Fruit fly (Drosophila melanogaster) whole organism, embryonic: ENCODE data around the gene AlaRS.

ENCODE experiments used
- Bteb2 ChIP-seq: fragments of 200-800 bp; sonication (Bioruptor generic); optimal IDR thresholded peaks from 2 replicates; lab custom pipeline; 2016; ENCODE audit warnings: missing biosample characterization, missing genetic modification characterization
- C15 ChIP-seq: fragments of 200-800 bp; sonication (Bioruptor generic); IDR thresholded peaks from 3 replicates; pipeline ENCODE4 v1.3.6; 2022; ENCODE audit warnings: missing biosample characterization, missing genetic modification characterization
- CG1024 ChIP-seq: fragments of 200-800 bp; sonication (Bioruptor generic); IDR thresholded peaks from 2 replicates; pipeline ENCODE4 v1.3.6; 2022; ENCODE audit warnings: missing biosample characterization, missing genetic modification characterization
- CG10274 ChIP-seq: fragments of 200-800 bp; sonication (Bioruptor generic); optimal IDR thresholded peaks from 3 replicates; lab custom pipeline; 2017; ENCODE audit warnings: missing biosample characterization, mild to moderate bottlenecking, missing genetic modification characterization
- CG10654 ChIP-seq: fragments of 200-800 bp; sonication (Bioruptor generic); optimal IDR thresholded peaks from 2 replicates; lab custom pipeline; 2016; ENCODE audit warnings: missing biosample characterization, missing genetic modification characterization
- CG11456 ChIP-seq: fragments of 200-800 bp; sonication (Bioruptor generic); IDR thresholded peaks from 3 replicates; pipeline ENCODE4 v1.3.6; 2022; ENCODE audit warnings: missing biosample characterization, missing genetic modification characterization
- CG12942 ChIP-seq: fragments of 200-800 bp; sonication (Bioruptor generic); optimal IDR thresholded peaks from 3 replicates; lab custom pipeline; 2016; ENCODE audit warnings: missing biosample characterization, missing genetic modification characterization
- CG13775 ChIP-seq: fragments of 200-800 bp; sonication (Bioruptor generic); optimal IDR thresholded peaks from 3 replicates; lab custom pipeline; 2017; ENCODE audit warnings: missing biosample characterization, mild to moderate bottlenecking, missing genetic modification characterization
- CG15073 ChIP-seq: fragments of 200-800 bp; sonication (Bioruptor generic); optimal IDR thresholded peaks from 2 replicates; lab custom pipeline; 2016; ENCODE audit warnings: missing biosample characterization, missing genetic modification characterization
- CG1647 ChIP-seq: fragments of 200-800 bp; sonication (Bioruptor generic); optimal IDR thresholded peaks from 3 replicates; lab custom pipeline; 2016; ENCODE audit warnings: missing biosample characterization, missing genetic modification characterization
- CG17385 ChIP-seq: fragments of 200-800 bp; sonication (Bioruptor generic); optimal IDR thresholded peaks from 3 replicates; lab custom pipeline; 2018; ENCODE audit warnings: missing biosample characterization, mild to moderate bottlenecking, missing genetic modification characterization
- CG17612 ChIP-seq: fragments of 200-800 bp; sonication (Bioruptor generic); IDR thresholded peaks from 2 replicates; pipeline ENCODE4 v1.3.6; 2022; ENCODE audit warnings: missing biosample characterization, missing genetic modification characterization
- CG17829 ChIP-seq: fragments of 200-800 bp; optimal IDR thresholded peaks from 2 replicates; lab custom pipeline; 2019; ENCODE audit warnings: missing biosample characterization, mild to moderate bottlenecking, missing genetic modification characterization, moderate library complexity
- CG17912 ChIP-seq: fragments of 200-800 bp; sonication (Bioruptor generic); optimal IDR thresholded peaks from 2 replicates; lab custom pipeline; 2018; ENCODE audit warnings: missing biosample characterization, mild to moderate bottlenecking, missing genetic modification characterization
- CG43689 ChIP-seq: fragments of 200-800 bp; sonication (Bioruptor generic); IDR thresholded peaks from 2 replicates; pipeline ENCODE4 v1.3.6; 2022; ENCODE audit warnings: missing biosample characterization, missing genetic modification characterization
- CG5245 ChIP-seq: fragments of 200-800 bp; sonication (Bioruptor generic); optimal IDR thresholded peaks from 3 replicates; lab custom pipeline; 2016; ENCODE audit warnings: missing biosample characterization, missing genetic modification characterization
- CG7556 ChIP-seq: fragments of 200-800 bp; sonication (Bioruptor generic); optimal IDR thresholded peaks from 2 replicates; lab custom pipeline; 2017; ENCODE audit warnings: missing biosample characterization, mild to moderate bottlenecking, missing genetic modification characterization
- CG7745 ChIP-seq: fragments of 200-800 bp; sonication (Bioruptor generic); optimal IDR thresholded peaks from 2 replicates; lab custom pipeline; 2018; ENCODE audit warnings: missing biosample characterization, mild to moderate bottlenecking, missing genetic modification characterization, moderate library complexity
- CG9797 ChIP-seq: fragments of 200-800 bp; sonication (Bioruptor generic); optimal IDR thresholded peaks from 3 replicates; lab custom pipeline; 2018; ENCODE audit warnings: missing biosample characterization, mild to moderate bottlenecking, missing genetic modification characterization
- Camta ChIP-seq: fragments of 200-800 bp; sonication (Bioruptor generic); optimal IDR thresholded peaks from 2 replicates; lab custom pipeline; 2016; ENCODE audit warnings: missing biosample characterization, missing genetic modification characterization
- Dek ChIP-seq: fragments of 200-800 bp; sonication (Bioruptor generic); optimal IDR thresholded peaks from 3 replicates; lab custom pipeline; 2019; ENCODE audit warnings: missing biosample characterization, mild to moderate bottlenecking, missing genetic modification characterization, moderate library complexity
- Drgx ChIP-seq: fragments of 200-800 bp; sonication (Bioruptor generic); IDR thresholded peaks from 2 replicates; pipeline ENCODE4 v1.3.6; 2022; ENCODE audit warnings: missing biosample characterization, missing genetic modification characterization
- Fer3 ChIP-seq: fragments of 200-800 bp; sonication (Bioruptor generic); optimal IDR thresholded peaks from 2 replicates; lab custom pipeline; 2018; ENCODE audit warnings: missing biosample characterization, mild to moderate bottlenecking, missing genetic modification characterization, moderate library complexity
- Gsc ChIP-seq: fragments of 200-800 bp; sonication (Bioruptor generic); IDR thresholded peaks from 2 replicates; pipeline ENCODE4 v1.3.6; 2022; ENCODE audit warnings: missing biosample characterization, missing genetic modification characterization
- HLH3B ChIP-seq: fragments of 200-800 bp; sonication (Bioruptor generic); IDR thresholded peaks from 2 replicates; pipeline ENCODE4 v1.3.6; 2022; ENCODE audit warnings: missing biosample characterization, missing genetic modification characterization
- MESR4 ChIP-seq: fragments of 200-800 bp; sonication (Bioruptor generic); optimal IDR thresholded peaks from 2 replicates; lab custom pipeline; 2018; ENCODE audit warnings: missing biosample characterization, mild to moderate bottlenecking, missing genetic modification characterization, moderate library complexity
- MTF-1 ChIP-seq: fragments of 200-800 bp; sonication (Bioruptor generic); optimal IDR thresholded peaks from 2 replicates; lab custom pipeline; 2018; ENCODE audit warnings: missing biosample characterization, mild to moderate bottlenecking, missing genetic modification characterization, borderline replicate concordance
- Oaz ChIP-seq: fragments of 200-800 bp; sonication (Bioruptor generic); IDR thresholded peaks from 2 replicates; pipeline ENCODE4 v1.3.6; 2022; ENCODE audit warnings: missing biosample characterization, missing genetic modification characterization
- Rfx ChIP-seq: fragments of 200-800 bp; sonication (Bioruptor generic); IDR thresholded peaks from 2 replicates; pipeline ENCODE4 v1.3.6; 2022; ENCODE audit warnings: missing biosample characterization, missing genetic modification characterization
- Six4 ChIP-seq: fragments of 200-800 bp; sonication (Bioruptor generic); optimal IDR thresholded peaks from 2 replicates; lab custom pipeline; 2016; ENCODE audit warnings: missing biosample characterization, missing genetic modification characterization
- Sox100B ChIP-seq: fragments of 200-800 bp; sonication (Bioruptor generic); optimal IDR thresholded peaks from 3 replicates; lab custom pipeline; 2018; ENCODE audit warnings: missing biosample characterization, mild to moderate bottlenecking, missing genetic modification characterization
- ato ChIP-seq: fragments of 200-800 bp; sonication (Bioruptor generic); IDR thresholded peaks from 2 replicates; pipeline ENCODE4 v1.3.6; 2022; ENCODE audit warnings: missing biosample characterization, missing genetic modification characterization; ENCODE audit not compliant: partially characterized antibody
- az2 ChIP-seq: fragments of 200-800 bp; sonication (Bioruptor generic); optimal IDR thresholded peaks from 3 replicates; lab custom pipeline; 2016; ENCODE audit warnings: missing biosample characterization, missing genetic modification characterization
- br ChIP-seq: fragments of >200 bp; optimal IDR thresholded peaks from 2 replicates; lab custom pipeline; 2017
- caup ChIP-seq: fragments of 200-800 bp; sonication (Bioruptor generic); optimal IDR thresholded peaks from 3 replicates; lab custom pipeline; 2017; ENCODE audit warnings: missing biosample characterization, mild to moderate bottlenecking, missing genetic modification characterization, moderate library complexity; ENCODE audit not compliant: severe bottlenecking
- chn ChIP-seq: fragments of 200-800 bp; sonication (Bioruptor generic); optimal IDR thresholded peaks from 2 replicates; lab custom pipeline; 2016; ENCODE audit warnings: missing biosample characterization, missing genetic modification characterization
- crp ChIP-seq, 2 experiments: fragments of 200-800 bp; sonication (Bioruptor generic); optimal IDR thresholded peaks; 2 replicates in 1 of 2; 3 replicates in 1 of 2; lab custom pipeline; 2017; ENCODE audit warnings: missing biosample characterization in 2 of 2, missing genetic modification characterization in 2 of 2, mild to moderate bottlenecking in 1 of 2, moderate library complexity in 1 of 2
- dati ChIP-seq: fragments of 200-800 bp; sonication (Bioruptor generic); IDR thresholded peaks from 2 replicates; pipeline ENCODE4 v1.3.6; 2022; ENCODE audit warnings: missing biosample characterization, missing genetic modification characterization
- emc ChIP-seq: fragments of 200-800 bp; sonication (Bioruptor generic); optimal IDR thresholded peaks from 2 replicates; lab custom pipeline; 2016; ENCODE audit warnings: missing biosample characterization, missing genetic modification characterization
- esg ChIP-seq: fragments of 200-800 bp; sonication (Bioruptor generic); conservative IDR thresholded peaks from 2 replicates; pipeline ENCODE4 v1.3.6; 2022; ENCODE audit warnings: missing biosample characterization, missing genetic modification characterization
- h ChIP-seq: fragments of >200 bp; optimal IDR thresholded peaks from 2 replicates; lab custom pipeline; 2017
- maf-S ChIP-seq: fragments of 200-800 bp; sonication (Bioruptor generic); optimal IDR thresholded peaks from 2 replicates; lab custom pipeline; 2016; ENCODE audit warnings: missing biosample characterization, missing genetic modification characterization
- mld ChIP-seq: fragments of 200-800 bp; sonication (Bioruptor generic); IDR thresholded peaks from 3 replicates; pipeline ENCODE4 v1.3.6; 2022; ENCODE audit warnings: missing biosample characterization, missing genetic modification characterization; ENCODE audit not compliant: partially characterized antibody
- pita ChIP-seq: fragments of 200-800 bp; sonication (Bioruptor generic); optimal IDR thresholded peaks from 2 replicates; lab custom pipeline; 2017; ENCODE audit warnings: missing biosample characterization, mild to moderate bottlenecking, missing genetic modification characterization
- slbo ChIP-seq: fragments of 200-800 bp; sonication (Bioruptor generic); IDR thresholded peaks from 2 replicates; pipeline ENCODE4 v1.3.6; 2022; ENCODE audit warnings: missing biosample characterization, missing genetic modification characterization
- sna ChIP-seq: fragments of 200-800 bp; sonication (Bioruptor generic); IDR thresholded peaks from 2 replicates; pipeline ENCODE4 v1.3.6; 2022; ENCODE audit warnings: missing biosample characterization, missing genetic modification characterization; ENCODE audit not compliant: partially characterized antibody
- tna ChIP-seq: fragments of 200-800 bp; sonication (Bioruptor generic); IDR thresholded peaks from 2 replicates; pipeline ENCODE4 v1.3.6; 2022; ENCODE audit warnings: missing biosample characterization, missing genetic modification characterization; ENCODE audit not compliant: partially characterized antibody
- toy ChIP-seq: fragments of 200-800 bp; sonication (Bioruptor generic); IDR thresholded peaks from 2 replicates; pipeline ENCODE4 v1.3.6; 2022; ENCODE audit warnings: missing biosample characterization, missing genetic modification characterization
- trem ChIP-seq: fragments of 200-800 bp; optimal IDR thresholded peaks from 3 replicates; lab custom pipeline; 2019; ENCODE audit warnings: missing biosample characterization, mild to moderate bottlenecking, missing genetic modification characterization, moderate library complexity
- zfh1 ChIP-seq: fragments of 200-800 bp; sonication (Bioruptor generic); IDR thresholded peaks from 3 replicates; pipeline ENCODE4 v1.3.6; 2022; ENCODE audit warnings: missing biosample characterization, missing genetic modification characterization

The AlaRS gene

DNA sequence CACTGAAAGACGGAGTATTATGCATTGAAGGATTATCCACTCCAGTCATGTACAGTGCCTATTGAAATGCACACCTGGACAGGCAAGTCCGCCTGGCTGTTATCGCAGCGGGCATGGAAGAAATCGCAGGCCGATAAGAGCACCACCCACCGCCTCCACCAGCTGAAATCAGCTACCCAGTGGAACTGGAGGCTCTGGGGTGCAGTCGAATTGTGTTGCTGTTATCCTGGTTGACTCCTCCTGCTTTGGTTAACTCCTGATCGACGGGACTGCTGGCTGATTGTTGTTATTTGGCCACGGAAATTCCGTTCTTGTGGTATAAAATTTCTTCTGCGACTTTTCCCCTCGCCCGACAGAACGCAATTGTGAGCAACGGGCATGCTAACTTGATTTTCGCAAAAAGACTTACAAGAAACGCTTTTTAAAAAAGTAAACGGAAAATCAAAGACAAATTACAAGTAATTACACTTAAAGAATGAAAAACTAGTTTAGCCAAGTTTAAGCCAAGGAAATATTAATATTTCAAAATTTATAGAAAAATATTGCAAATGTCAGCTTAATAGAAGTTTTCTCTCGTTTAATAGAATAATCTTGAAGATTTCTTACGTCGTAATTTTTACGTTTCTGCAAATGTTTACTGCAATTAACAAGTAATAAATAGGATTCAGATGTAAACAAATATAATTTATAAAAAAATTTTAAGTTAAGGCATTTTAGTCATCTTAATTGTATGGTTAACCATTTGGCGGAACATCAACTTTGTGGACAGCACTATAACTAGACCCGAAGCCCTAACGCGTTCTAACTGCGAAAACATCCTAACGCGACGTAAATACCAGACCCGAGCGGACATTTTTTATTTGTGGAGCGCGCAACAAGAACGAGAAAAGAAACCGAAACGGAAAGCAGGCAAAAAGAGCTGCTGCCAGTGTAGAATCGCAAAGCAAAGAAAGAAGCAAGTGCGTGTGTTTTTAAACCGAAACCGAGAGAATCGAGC is 33.6 kb upstream of the AlaRS start, which contains the start of the genes CG13398 and Akap200 (continued):
- TF ChIP-seq CG1647 (GFP tag; lab: Kevin White, UChicago) = no peak
- TF ChIP-seq CG7556 (GFP tag; lab: Kevin White, UChicago) = no peak
- TF ChIP-seq CG11456 = peak; percentile 54; the same call in 1 of the 3 replicates
- no peak for TF ChIP-seq pita (GFP tag; lab: Kevin White, UChicago)
- peak; percentile 50 for TF ChIP-seq chn (GFP tag; lab: Kevin White, UChicago)
- TF ChIP-seq Six4 (GFP tag; lab: Kevin White, UChicago) = peak; percentile 21
- no peak for TF ChIP-seq CG17612 (GFP tag; lab: Robert Waterston, UW)
- no peak for TF ChIP-seq crp (GFP tag; optimal IDR thresholded peaks at IDR 0.05; lab: Kevin White, UChicago)
- TF ChIP-seq CG13775 = peak; percentile 59
- TF ChIP-seq CG1024 (GFP tag; lab: Robert Waterston, UW) = no peak
- TF ChIP-seq mld (GFP tag; lab: Robert Waterston, UW) = no peak
- no peak for TF ChIP-seq sna (GFP tag; lab: Robert Waterston, UW)
- no peak for TF ChIP-seq HLH3B (GFP tag; lab: Robert Waterston, UW)
- peak; percentile 92 for TF ChIP-seq MESR4 (GFP tag; lab: Kevin White, UChicago)
- peak; percentile 37 for TF ChIP-seq CG17829 (tag; lab: Kevin White, UChicago)
- no peak for TF ChIP-seq CG43689 (GFP tag; lab: Robert Waterston, UW)
- TF ChIP-seq br = no peak
- no peak for TF ChIP-seq Fer3
- no peak for TF ChIP-seq dati
- no peak for TF ChIP-seq C15 (GFP tag; lab: Robert Waterston, UW)
- no peak for TF ChIP-seq CG12942 (GFP tag; lab: Kevin White, UChicago)
- TF ChIP-seq CG10654 (GFP tag; lab: Kevin White, UChicago) = no peak
- TF ChIP-seq Drgx = no peak; the same call in 1 of the 2 replicates
- no peak for TF ChIP-seq Dek (tag; lab: Kevin White, UChicago)
- no peak for TF ChIP-seq maf-S (GFP tag; lab: Kevin White, UChicago)
- TF ChIP-seq esg (GFP tag; lab: Robert Waterston, UW) = no peak
- no peak for TF ChIP-seq tna (GFP tag; lab: Robert Waterston, UW)
- TF ChIP-seq az2 (GFP tag; lab: Kevin White, UChicago) = peak; percentile 17
- TF ChIP-seq CG10274 (GFP tag; lab: Kevin White, UChicago) = no peak
- TF ChIP-seq zfh1 (GFP tag; lab: Robert Waterston, UW) = no peak
- TF ChIP-seq slbo (GFP tag; lab: Robert Waterston, UW) = peak; percentile 41; the same call in 1 of the 2 replicates
- no peak for TF ChIP-seq h (lab: Kevin White, UChicago)
- TF ChIP-seq Oaz (GFP tag; lab: Robert Waterston, UW) = no peak
- peak; percentile 44 for TF ChIP-seq Sox100B (GFP tag; lab: Kevin White, UChicago)
- TF ChIP-seq caup (GFP tag; lab: Kevin White, UChicago) = peak; percentile 2
- peak; percentile 64 for TF ChIP-seq CG9797 (GFP tag; lab: Kevin White, UChicago)
- no peak for TF ChIP-seq Camta
- TF ChIP-seq CG17385 (GFP tag; lab: Kevin White, UChicago) = peak; percentile 23
- no peak for TF ChIP-seq CG15073 (GFP tag; lab: Kevin White, UChicago)
- TF ChIP-seq Gsc (GFP tag; lab: Robert Waterston, UW) = no peak
- TF ChIP-seq ato = no peak
- no peak for TF ChIP-seq toy (GFP tag; lab: Robert Waterston, UW)
- TF ChIP-seq CG7745 (tag; lab: Kevin White, UChicago) = no peak
- TF ChIP-seq MTF-1 = peak; percentile 14
- no peak for TF ChIP-seq emc (GFP tag; lab: Kevin White, UChicago)
- TF ChIP-seq trem (tag; lab: Kevin White, UChicago) = peak; percentile 98
- TF ChIP-seq Bteb2 = no peak
- TF ChIP-seq CG17912 = peak; percentile 24
- TF ChIP-seq CG5245 (GFP tag; lab: Kevin White, UChicago) = no peak
- no peak for TF ChIP-seq Rfx (GFP tag; lab: Robert Waterston, UW)
